Fruit fly (Drosophila melanogaster): ENCODE data around the gene Best1.
A peak's percentile ranks its signal among the peaks of the same experiment; 100 is the strongest.

Best1 gene

DNA sequence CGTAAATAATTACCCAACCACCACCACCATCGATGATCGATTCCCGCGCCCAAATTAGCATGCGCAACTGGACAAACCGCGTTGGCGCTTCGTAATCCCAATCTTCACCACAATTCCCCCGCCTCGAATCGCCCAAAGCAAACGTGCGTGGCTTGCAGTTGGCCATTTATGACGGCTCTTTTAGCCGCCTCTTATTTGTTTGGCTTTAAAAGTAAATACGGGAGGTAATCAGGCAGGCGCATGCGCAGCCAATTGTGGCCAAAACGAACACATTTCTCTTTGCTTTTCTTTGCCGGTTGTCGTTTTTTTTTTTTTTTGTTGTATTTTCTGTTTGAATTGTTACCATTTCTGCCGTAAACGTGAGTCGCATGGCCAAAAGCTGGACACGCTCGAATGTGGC, 19.7 kb downstream of the Best1 start (continued):
- no peak for TF ChIP-seq mam (GFP tag; optimal IDR thresholded peaks at IDR 0.05)
- no peak for TF ChIP-seq p53 (GFP tag; optimal IDR thresholded peaks at IDR 0.05)
- TF ChIP-seq CG2116 (GFP tag; optimal IDR thresholded peaks at IDR 0.05), result no peak
- TF ChIP-seq CG17829 (tag; optimal IDR thresholded peaks at IDR 0.05), result no peak
- no peak for TF ChIP-seq CG7987 (GFP tag; optimal IDR thresholded peaks at IDR 0.05)
- TF ChIP-seq CG18262 (tag; optimal IDR thresholded peaks at IDR 0.05), result no peak
- no peak for TF ChIP-seq Dll (GFP tag; IDR thresholded peaks at IDR 0.05; ENCODE audit: partially characterized antibody)
- no peak for TF ChIP-seq nerfin-1 (tag; optimal IDR thresholded peaks at IDR 0.05)
- no peak for TF ChIP-seq Myb (GFP tag; optimal IDR thresholded peaks at IDR 0.05)
- TF ChIP-seq CG13894 (tag; optimal IDR thresholded peaks at IDR 0.05), result no peak
- TF ChIP-seq tap (tag; optimal IDR thresholded peaks at IDR 0.05), result no peak
- TF ChIP-seq CG11398 (GFP tag; optimal IDR thresholded peaks at IDR 0.05), result no peak
- TF ChIP-seq CG10462 (GFP tag; optimal IDR thresholded peaks at IDR 0.05), result no peak
- TF ChIP-seq trem (tag; optimal IDR thresholded peaks at IDR 0.05), result no peak
- no peak for TF ChIP-seq HLHmδ (GFP tag; optimal IDR thresholded peaks at IDR 0.05)
- TF ChIP-seq rib (GFP tag; IDR thresholded peaks at IDR 0.05), result no peak
- no peak for TF ChIP-seq ranshi (GFP tag; IDR thresholded peaks at IDR 0.05)
- no peak for TF ChIP-seq jigr1 (GFP tag; IDR thresholded peaks at IDR 0.05)
- peak; percentile 14 for TF ChIP-seq CG11723 (GFP tag; optimal IDR thresholded peaks at IDR 0.05)
- TF ChIP-seq CG5953 (GFP tag; IDR thresholded peaks at IDR 0.05), result 0 out of 2 replicates have a peak, but pooled peaks have one; percentile 53
- TF ChIP-seq CG11093 (GFP tag; IDR thresholded peaks at IDR 0.05), result no peak
- no peak for TF ChIP-seq CG8924 (tag; optimal IDR thresholded peaks at IDR 0.05)
- no peak for TF ChIP-seq CG16813 (GFP tag; IDR thresholded peaks at IDR 0.05; ENCODE audit: partially characterized antibody)
- no peak for TF ChIP-seq MESR4 (GFP tag; optimal IDR thresholded peaks at IDR 0.05)
- TF ChIP-seq CG6689 (GFP tag; IDR thresholded peaks at IDR 0.05), result peak; percentile 37; the same call in 1 of the 2 replicates
- peak; percentile 54 for TF ChIP-seq oc (tag; optimal IDR thresholded peaks at IDR 0.05)
- TF ChIP-seq stc (GFP tag; IDR thresholded peaks at IDR 0.05), result no peak
- no peak for TF ChIP-seq CG10654 (GFP tag; optimal IDR thresholded peaks at IDR 0.05)
- TF ChIP-seq CHES-1-like (GFP tag; optimal IDR thresholded peaks at IDR 0.05), result no peak
- TF ChIP-seq fd64A (GFP tag; optimal IDR thresholded peaks at IDR 0.05), result peak; percentile 19
- TF ChIP-seq klu (GFP tag; IDR thresholded peaks at IDR 0.05), result no peak
- TF ChIP-seq CG10366 (GFP tag; IDR thresholded peaks at IDR 0.05), result no peak
- no peak for TF ChIP-seq Hr39 (optimal IDR thresholded peaks at IDR 0.05)
- no peak for TF ChIP-seq Sox102F (GFP tag; optimal IDR thresholded peaks at IDR 0.05)
- no peak for TF ChIP-seq zfh1 (GFP tag; IDR thresholded peaks at IDR 0.05)
- no peak for TF ChIP-seq Poxn (GFP tag; IDR thresholded peaks at IDR 0.05)
- TF ChIP-seq Gsc (GFP tag; IDR thresholded peaks at IDR 0.05), result no peak
- no peak for TF ChIP-seq Sry-δ (GFP tag; optimal IDR thresholded peaks at IDR 0.05)
- no peak for TF ChIP-seq prd (optimal IDR thresholded peaks at IDR 0.05)
- TF ChIP-seq prd (GFP tag; IDR thresholded peaks at IDR 0.05), result no peak
- TF ChIP-seq CG15011 (GFP tag; optimal IDR thresholded peaks at IDR 0.05), result no peak
- no peak for TF ChIP-seq Doc2 (GFP tag; IDR thresholded peaks at IDR 0.05)
- TF ChIP-seq Opbp (GFP tag; IDR thresholded peaks at IDR 0.05; ENCODE audit: partially characterized antibody), result no peak
- no peak for TF ChIP-seq Sry-β (GFP tag; optimal IDR thresholded peaks at IDR 0.05)
- TF ChIP-seq lab (GFP tag; optimal IDR thresholded peaks at IDR 0.05), result no peak
- TF ChIP-seq CG1024 (GFP tag; IDR thresholded peaks at IDR 0.05), result peak; percentile 14; the same call in 1 of the 2 replicates
- TF ChIP-seq pfk (GFP tag; optimal IDR thresholded peaks at IDR 0.05), result no peak
- no peak for TF ChIP-seq unpg (GFP tag; optimal IDR thresholded peaks at IDR 0.05)
- no peak for TF ChIP-seq Xbp1 (GFP tag; optimal IDR thresholded peaks at IDR 0.05)
- TF ChIP-seq onecut (GFP tag; IDR thresholded peaks at IDR 0.05), result 0 out of 2 replicates have a peak, but pooled peaks have one; percentile 13
- no peak for TF ChIP-seq BtbVII (GFP tag; optimal IDR thresholded peaks at IDR 0.05)
- TF ChIP-seq Xrp1 (GFP tag; IDR thresholded peaks at IDR 0.05), result peak; percentile 49
- TF ChIP-seq fru (optimal IDR thresholded peaks at IDR 0.05), result no peak
